Fruit fly (Drosophila melanogaster) whole organism, pupa: ENCODE results near the gene RNaseX25.

Experiments used
- CG10348 ChIP-seq: fragments of 200-800 bp; sonication (Bioruptor generic); IDR thresholded peaks from 2 replicates; pipeline ENCODE4 v1.3.6; 2022; ENCODE audit warnings: missing biosample characterization, missing genetic modification characterization
- CG12605 ChIP-seq: fragments of 200-800 bp; sonication (Bioruptor generic); IDR thresholded peaks from 2 replicates; pipeline ENCODE4 v1.3.6; 2022; ENCODE audit warnings: missing biosample characterization, missing genetic modification characterization
- CG13204 ChIP-seq: fragments of 200-800 bp; sonication (Bioruptor generic); optimal IDR thresholded peaks from 2 replicates; lab custom pipeline; 2018; ENCODE audit warnings: missing biosample characterization, mild to moderate bottlenecking, missing genetic modification characterization, moderate library complexity
- CG14655 ChIP-seq: fragments of 200-800 bp; sonication (Bioruptor generic); optimal IDR thresholded peaks from 3 replicates; lab custom pipeline; 2017; ENCODE audit warnings: mild to moderate bottlenecking, missing biosample characterization, missing genetic modification reagents, missing genetic modification characterization
- CG17806 ChIP-seq: fragments of 200-800 bp; sonication (Bioruptor generic); optimal IDR thresholded peaks from 2 replicates; lab custom pipeline; 2018; ENCODE audit warnings: missing biosample characterization, mild to moderate bottlenecking, missing genetic modification characterization, moderate library complexity
- CG4496 ChIP-seq: fragments of 200-800 bp; sonication (Bioruptor generic); IDR thresholded peaks from 3 replicates; pipeline ENCODE4 v1.3.6; 2022; ENCODE audit warnings: missing biosample characterization, missing genetic modification characterization
- CG8159 ChIP-seq: fragments of 200-800 bp; sonication (Bioruptor generic); optimal IDR thresholded peaks from 3 replicates; lab custom pipeline; 2018; ENCODE audit warnings: missing biosample characterization, mild to moderate bottlenecking, missing genetic modification characterization, moderate library complexity
- CG8301 ChIP-seq: fragments of 200-800 bp; sonication (Bioruptor generic); optimal IDR thresholded peaks from 2 replicates; lab custom pipeline; 2018; ENCODE audit warnings: missing biosample characterization, mild to moderate bottlenecking, missing genetic modification characterization
- D1 ChIP-seq: fragments of 200-800 bp; sonication (Bioruptor generic); optimal IDR thresholded peaks from 2 replicates; lab custom pipeline; 2018; ENCODE audit warnings: missing biosample characterization, mild to moderate bottlenecking, missing genetic modification characterization, moderate library complexity
- EcR ChIP-seq: fragments of 200-800 bp; sonication (Bioruptor generic); optimal IDR thresholded peaks from 3 replicates; lab custom pipeline; 2019; ENCODE audit warnings: missing biosample characterization, missing genetic modification characterization, mild to moderate bottlenecking, moderate library complexity, missing genetic modification reagents
- Pif1A ChIP-seq: fragments of 200-800 bp; sonication (Bioruptor generic); optimal IDR thresholded peaks from 3 replicates; lab custom pipeline; 2016; ENCODE audit warnings: missing biosample characterization, missing genetic modification characterization
- Pif1B ChIP-seq: fragments of 200-800 bp; sonication (Bioruptor generic); optimal IDR thresholded peaks from 3 replicates; lab custom pipeline; 2016; ENCODE audit warnings: missing biosample characterization, missing genetic modification characterization
- gl ChIP-seq: fragments of 200-800 bp; sonication (Bioruptor generic); optimal IDR thresholded peaks from 2 replicates; lab custom pipeline; 2018; ENCODE audit warnings: missing biosample characterization, mild to moderate bottlenecking, missing genetic modification characterization

- no peak for TF ChIP-seq D1
- TF ChIP-seq CG8159 (tag; lab: Kevin White, UChicago), result no peak
- no peak for TF ChIP-seq CG13204 (GFP tag; lab: Kevin White, UChicago)
- TF ChIP-seq EcR, result no peak
- TF ChIP-seq CG10348 (GFP tag; lab: Robert Waterston, UW), result no peak
- no peak for TF ChIP-seq CG4496
- no peak for TF ChIP-seq Pif1B (GFP tag; lab: Kevin White, UChicago)
- TF ChIP-seq gl, result no peak
- no peak for TF ChIP-seq CG12605
- TF ChIP-seq CG14655 (GFP tag; lab: Kevin White, UChicago), result no peak
- no peak for TF ChIP-seq CG8301 (tag; lab: Kevin White, UChicago)
- no peak for TF ChIP-seq CG17806 (tag; lab: Kevin White, UChicago)
- no peak for TF ChIP-seq Pif1A
Observed at dm6 chr3L:7974671-7975281, 4.4 kb downstream of the RNaseX25 start, which contains the start of gene CG8042.
